Fruit fly (Drosophila melanogaster) whole organism, pupa: ENCODE measurements around the gene unc-119.

Experiments
- CG10348 ChIP-seq: fragments of 200-800 bp; sonication (Bioruptor generic); IDR thresholded peaks from 2 replicates; pipeline ENCODE4 v1.3.6; 2022; ENCODE audit warnings: missing biosample characterization, missing genetic modification characterization
- CG12605 ChIP-seq: fragments of 200-800 bp; sonication (Bioruptor generic); IDR thresholded peaks from 2 replicates; pipeline ENCODE4 v1.3.6; 2022; ENCODE audit warnings: missing biosample characterization, missing genetic modification characterization
- CG13204 ChIP-seq: fragments of 200-800 bp; sonication (Bioruptor generic); optimal IDR thresholded peaks from 2 replicates; lab custom pipeline; 2018; ENCODE audit warnings: missing biosample characterization, mild to moderate bottlenecking, missing genetic modification characterization, moderate library complexity
- CG14655 ChIP-seq: fragments of 200-800 bp; sonication (Bioruptor generic); optimal IDR thresholded peaks from 3 replicates; lab custom pipeline; 2017; ENCODE audit warnings: mild to moderate bottlenecking, missing biosample characterization, missing genetic modification reagents, missing genetic modification characterization
- CG15710 ChIP-seq: fragments of 200-800 bp; sonication (Bioruptor generic); optimal IDR thresholded peaks from 2 replicates; lab custom pipeline; 2018; ENCODE audit warnings: missing biosample characterization, mild to moderate bottlenecking, missing genetic modification characterization, moderate library complexity
- CG17806 ChIP-seq: fragments of 200-800 bp; sonication (Bioruptor generic); optimal IDR thresholded peaks from 2 replicates; lab custom pipeline; 2018; ENCODE audit warnings: missing biosample characterization, mild to moderate bottlenecking, missing genetic modification characterization, moderate library complexity
- CG32121 ChIP-seq: fragments of 200-800 bp; sonication (Bioruptor generic); IDR thresholded peaks from 2 replicates; pipeline ENCODE4 v1.3.6; 2022; ENCODE audit warnings: missing biosample characterization, missing genetic modification characterization
- CG34367 ChIP-seq: fragments of 200-800 bp; sonication (Bioruptor generic); optimal IDR thresholded peaks from 2 replicates; lab custom pipeline; 2018; ENCODE audit warnings: missing biosample characterization, mild to moderate bottlenecking, missing genetic modification characterization
- CG4496 ChIP-seq: fragments of 200-800 bp; sonication (Bioruptor generic); IDR thresholded peaks from 3 replicates; pipeline ENCODE4 v1.3.6; 2022; ENCODE audit warnings: missing biosample characterization, missing genetic modification characterization
- CG8159 ChIP-seq: fragments of 200-800 bp; sonication (Bioruptor generic); optimal IDR thresholded peaks from 3 replicates; lab custom pipeline; 2018; ENCODE audit warnings: missing biosample characterization, mild to moderate bottlenecking, missing genetic modification characterization, moderate library complexity
- CG8301 ChIP-seq: fragments of 200-800 bp; sonication (Bioruptor generic); optimal IDR thresholded peaks from 2 replicates; lab custom pipeline; 2018; ENCODE audit warnings: missing biosample characterization, mild to moderate bottlenecking, missing genetic modification characterization
- CG9948 ChIP-seq: fragments of 200-800 bp; sonication (Bioruptor generic); optimal IDR thresholded peaks from 2 replicates; lab custom pipeline; 2018; ENCODE audit warnings: missing biosample characterization, mild to moderate bottlenecking, missing genetic modification characterization, moderate library complexity
- D1 ChIP-seq: fragments of 200-800 bp; sonication (Bioruptor generic); optimal IDR thresholded peaks from 2 replicates; lab custom pipeline; 2018; ENCODE audit warnings: missing biosample characterization, mild to moderate bottlenecking, missing genetic modification characterization, moderate library complexity
- EcR ChIP-seq: fragments of 200-800 bp; sonication (Bioruptor generic); optimal IDR thresholded peaks from 3 replicates; lab custom pipeline; 2019; ENCODE audit warnings: missing biosample characterization, missing genetic modification characterization, mild to moderate bottlenecking, moderate library complexity, missing genetic modification reagents
- Ets98B ChIP-seq: fragments of 200-800 bp; sonication (Bioruptor generic); IDR thresholded peaks from 2 replicates; pipeline ENCODE4 v1.3.6; 2022; ENCODE audit warnings: missing biosample characterization, missing genetic modification characterization
- Pif1A ChIP-seq: fragments of 200-800 bp; sonication (Bioruptor generic); optimal IDR thresholded peaks from 3 replicates; lab custom pipeline; 2016; ENCODE audit warnings: missing biosample characterization, missing genetic modification characterization
- Pif1B ChIP-seq: fragments of 200-800 bp; sonication (Bioruptor generic); optimal IDR thresholded peaks from 3 replicates; lab custom pipeline; 2016; ENCODE audit warnings: missing biosample characterization, missing genetic modification characterization
- Snoo ChIP-seq: fragments of 200-800 bp; sonication (Bioruptor generic); optimal IDR thresholded peaks from 3 replicates; lab custom pipeline; 2017; ENCODE audit warnings: missing biosample characterization, mild to moderate bottlenecking, missing genetic modification characterization, inconsistent platforms
- fd96Ca ChIP-seq: fragments of 200-800 bp; sonication (Bioruptor generic); IDR thresholded peaks from 3 replicates; pipeline ENCODE4 v1.3.6; 2022; ENCODE audit warnings: missing biosample characterization, missing genetic modification characterization
- gl ChIP-seq: fragments of 200-800 bp; sonication (Bioruptor generic); optimal IDR thresholded peaks from 2 replicates; lab custom pipeline; 2018; ENCODE audit warnings: missing biosample characterization, mild to moderate bottlenecking, missing genetic modification characterization
- rn ChIP-seq: fragments of 200-800 bp; sonication (Bioruptor generic); IDR thresholded peaks from 2 replicates; pipeline ENCODE4 v1.3.6; 2022; ENCODE audit warnings: missing biosample characterization, missing genetic modification characterization

Gene unc-119

dm6 chrX:7336962-7337844 is 46.1 kb upstream of the unc-119 start, which contains the start of gene CBP:
TSS of gene CBP (plus strand) at chrX:7337352.
- TF ChIP-seq CG9948 (tag; lab: Kevin White, UChicago) (peak; percentile 97), EcR (peak; percentile 69), fd96Ca (GFP tag; lab: Robert Waterston, UW) (peak; percentile 96), Ets98B (peak; percentile 91), CG12605 (GFP tag; lab: Robert Waterston, UW) (peak; percentile 92), CG10348 (GFP tag; lab: Robert Waterston, UW) (peak; percentile 76), gl (tag; lab: Kevin White, UChicago) (peak; percentile 95), Pif1A (GFP tag; lab: Kevin White, UChicago) (peak; percentile 97), CG17806 (tag; lab: Kevin White, UChicago) (peak; percentile 96), CG14655 (GFP tag; lab: Kevin White, UChicago) (peak; percentile 97), Snoo (peak; percentile 94), CG34367 (tag; lab: Kevin White, UChicago) (peak; percentile 97), CG8301 (peak; percentile 97), rn (GFP tag; lab: Robert Waterston, UW) (peak; percentile 80), CG32121 (GFP tag; lab: Robert Waterston, UW) (peak; percentile 92), CG4496 (GFP tag; lab: Robert Waterston, UW) (peak; percentile 96), CG8159 (tag; lab: Kevin White, UChicago) (peak; percentile 97), CG15710 (peak; percentile 96), Pif1B (GFP tag; lab: Kevin White, UChicago) (peak; percentile 96), D1 (peak; percentile 76), CG13204 (peak; percentile 98)

- TF ChIP-seq Ets98B, result peak; percentile 60
- TF ChIP-seq CG17806 (tag; lab: Kevin White, UChicago), result peak; percentile 71
- TF ChIP-seq Pif1B (GFP tag; lab: Kevin White, UChicago), result peak; percentile 41
- peak; percentile 53 for TF ChIP-seq Pif1A (GFP tag; lab: Kevin White, UChicago)
- peak; percentile 87 for TF ChIP-seq CG14655 (GFP tag; lab: Kevin White, UChicago)
- peak; percentile 78 for TF ChIP-seq CG9948 (tag; lab: Kevin White, UChicago)
- peak; percentile 27 for TF ChIP-seq Snoo
- TF ChIP-seq CG15710, result peak; percentile 75
- peak; percentile 87 for TF ChIP-seq CG8301
- peak; percentile 47; the same call in 1 of the 2 replicates for TF ChIP-seq CG10348 (GFP tag; lab: Robert Waterston, UW)
- no peak for TF ChIP-seq CG13204
- TF ChIP-seq rn (GFP tag; lab: Robert Waterston, UW), result 0 out of 2 replicates have a peak, but pooled peaks have one; percentile 13
- peak; percentile 71; the same call in 2 of the 3 replicates for TF ChIP-seq fd96Ca (GFP tag; lab: Robert Waterston, UW)
- TF ChIP-seq gl (tag; lab: Kevin White, UChicago), result peak; percentile 2
- peak; percentile 9 for TF ChIP-seq D1
- 0 out of 2 replicates have a peak, but pooled peaks have one; percentile 16 for TF ChIP-seq CG12605 (GFP tag; lab: Robert Waterston, UW)
- peak; percentile 79 for TF ChIP-seq CG8159 (tag; lab: Kevin White, UChicago)
- TF ChIP-seq CG34367 (tag; lab: Kevin White, UChicago), result peak; percentile 62
- peak; percentile 83 for TF ChIP-seq CG4496 (GFP tag; lab: Robert Waterston, UW)
- TF ChIP-seq EcR, result no peak
- peak; percentile 77 for TF ChIP-seq CG32121 (GFP tag; lab: Robert Waterston, UW)
- TF ChIP-seq, all 21 proteins: peak for 19
Observed at dm6 chrX:7336121-7336961, 45.2 kb upstream of the unc-119 start.

- TF ChIP-seq CG17806 (tag; lab: Kevin White, UChicago) (peak; percentile 72), CG34367 (tag; lab: Kevin White, UChicago) (peak; percentile 73), fd96Ca (GFP tag; lab: Robert Waterston, UW) (no peak), CG32121 (GFP tag; lab: Robert Waterston, UW) (no peak; the same call in 1 of the 2 replicates), CG10348 (GFP tag; lab: Robert Waterston, UW) (no peak), CG8159 (tag; lab: Kevin White, UChicago) (peak; percentile 73), rn (GFP tag; lab: Robert Waterston, UW) (no peak), CG8301 (peak; percentile 74), gl (tag; lab: Kevin White, UChicago) (peak; percentile 37), CG15710 (peak; percentile 80), Pif1B (GFP tag; lab: Kevin White, UChicago) (peak; percentile 59), CG13204 (peak; percentile 42), CG4496 (GFP tag; lab: Robert Waterston, UW) (peak; percentile 68; the same call in 1 of the 3 replicates), CG14655 (GFP tag; lab: Kevin White, UChicago) (peak; percentile 64), D1 (no peak), Pif1A (GFP tag; lab: Kevin White, UChicago) (peak; percentile 84), CG12605 (GFP tag; lab: Robert Waterston, UW) (no peak), Snoo (peak; percentile 82), CG9948 (tag; lab: Kevin White, UChicago) (peak; percentile 62), Ets98B (peak; percentile 35), EcR (peak; percentile 95)
- TF ChIP-seq, all 21 proteins: peak for 15
Observed at dm6 chrX:7335524-7335991, 44.5 kb upstream of the unc-119 start.

- 0 out of 2 replicates have a peak, but pooled peaks have one; percentile 9 for TF ChIP-seq CG10348 (GFP tag; lab: Robert Waterston, UW)
- peak; percentile 76 for TF ChIP-seq CG13204
- peak; percentile 79 for TF ChIP-seq CG15710
- TF ChIP-seq CG4496 (GFP tag; lab: Robert Waterston, UW), result peak; percentile 48; the same call in 2 of the 3 replicates
- TF ChIP-seq CG14655 (GFP tag; lab: Kevin White, UChicago), result peak; percentile 85
- TF ChIP-seq Pif1B (GFP tag; lab: Kevin White, UChicago), result no peak
- TF ChIP-seq CG8159 (tag; lab: Kevin White, UChicago), result peak; percentile 86
- no peak for TF ChIP-seq fd96Ca (GFP tag; lab: Robert Waterston, UW)
- no peak for TF ChIP-seq EcR
- TF ChIP-seq D1, result peak; percentile 59
- peak; percentile 9 for TF ChIP-seq Pif1A (GFP tag; lab: Kevin White, UChicago)
- peak; percentile 72 for TF ChIP-seq CG8301
- TF ChIP-seq Snoo, result peak; percentile 23
- TF ChIP-seq CG32121 (GFP tag; lab: Robert Waterston, UW), result no peak
- TF ChIP-seq CG34367 (tag; lab: Kevin White, UChicago), result peak; percentile 60
- no peak for TF ChIP-seq gl (tag; lab: Kevin White, UChicago)
- peak; percentile 79 for TF ChIP-seq CG17806 (tag; lab: Kevin White, UChicago)
- no peak; the same call in 1 of the 2 replicates for TF ChIP-seq rn (GFP tag; lab: Robert Waterston, UW)
- TF ChIP-seq Ets98B, result peak; percentile 18; the same call in 1 of the 2 replicates
- TF ChIP-seq CG9948 (tag; lab: Kevin White, UChicago), result peak; percentile 79
- no peak for TF ChIP-seq CG12605 (GFP tag; lab: Robert Waterston, UW)
Observed at dm6 chrX:7334801-7335176, 43.7 kb upstream of the unc-119 start.
